Fruit fly (Drosophila melanogaster): ENCODE data around the gene Or30a.

DNA sequence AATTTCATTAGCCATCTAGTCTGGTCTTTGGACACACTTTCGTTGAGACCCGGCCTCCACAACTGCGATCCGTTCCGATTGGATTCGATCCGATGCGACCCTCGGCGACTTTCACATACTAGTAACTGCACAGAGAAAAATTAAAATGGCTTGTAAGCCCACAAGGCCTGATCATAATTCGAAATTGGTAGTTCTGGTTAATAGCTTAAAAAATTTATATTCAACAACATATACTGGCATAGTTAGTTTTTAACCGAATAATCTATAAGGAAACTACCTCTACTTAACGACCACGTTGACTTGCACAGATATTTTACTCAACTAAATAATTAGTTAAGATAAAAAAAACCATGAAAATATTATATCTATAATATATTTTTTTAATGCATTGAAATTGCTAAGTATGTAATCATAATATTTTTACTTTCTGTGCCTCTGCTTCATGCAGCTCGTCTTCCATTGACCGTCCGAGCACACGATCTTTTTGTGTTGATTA lies 29.4 kb downstream of the Or30a start:
- TF ChIP-seq cic (GFP tag; optimal IDR thresholded peaks at IDR 0.05) (no peak), tj (GFP tag; optimal IDR thresholded peaks at IDR 0.05) (no peak), Mnt (GFP tag; optimal IDR thresholded peaks at IDR 0.05) (no peak), Clk (GFP tag; optimal IDR thresholded peaks at IDR 0.05) (no peak), CG1620 (GFP tag; optimal IDR thresholded peaks at IDR 0.05) (no peak), pad (GFP tag; optimal IDR thresholded peaks at IDR 0.05) (no peak), CG14711 (tag; optimal IDR thresholded peaks at IDR 0.05) (no peak)
